Worm (Caenorhabditis elegans) whole organism, L2 larva: ENCODE measurements around the gene M70.3.

Source experiments
- aly-2 ChIP-seq: fragments of 150-350 bp; optimal IDR thresholded peaks from 2 replicates; lab custom pipeline; 2014; ENCODE audit warnings: missing biosample characterization, missing genetic modification characterization
- unc-62 ChIP-seq: fragments of 150-350 bp; optimal IDR thresholded peaks from 2 replicates; lab custom pipeline; 2014; ENCODE audit warnings: missing biosample characterization, missing genetic modification reagents, missing genetic modification characterization
- ztf-11 ChIP-seq: sonication (generic microtip); optimal IDR thresholded peaks from 2 replicates; lab custom pipeline; 2017; ENCODE audit warnings: missing biosample characterization, missing genetic modification characterization

ce11 chrIV:2220147-2220546 lies 22.1 kb downstream of the M70.3 start:
- TF ChIP-seq aly-2 (tag; lab: Kevin White, UChicago) (no peak), ztf-11 (no peak), unc-62 (GFP tag; lab: Kevin White, UChicago) (no peak)
